Fruit fly (Drosophila melanogaster): ENCODE data around the gene CG7800.

- TF ChIP-seq fd96Ca (GFP tag; IDR thresholded peaks at IDR 0.05): no peak
- TF ChIP-seq CG14655 (GFP tag; optimal IDR thresholded peaks at IDR 0.05): no peak
- TF ChIP-seq D1 (tag; optimal IDR thresholded peaks at IDR 0.05): no peak
Observed at dm6 chr3R:8225461-8225971, 7.8 kb downstream of the CG7800 start.

Measured in whole organism, pupa.